Fruit fly (Drosophila melanogaster) whole organism, embryonic: ENCODE data around the gene CG46059.

ENCODE experiments used
- ATbp ChIP-seq: fragments of 200-800 bp; sonication (Bioruptor generic); optimal IDR thresholded peaks from 2 replicates; lab custom pipeline; 2017; ENCODE audit warnings: missing biosample characterization, mild to moderate bottlenecking, missing genetic modification characterization, missing genetic modification reagents
- Abd-B ChIP-seq: fragments of 200-800 bp; sonication (Bioruptor generic); optimal IDR thresholded peaks from 2 replicates; lab custom pipeline; 2018; ENCODE audit warnings: missing biosample characterization, mild to moderate bottlenecking, missing genetic modification characterization, moderate library complexity
- Bgb ChIP-seq: fragments of 200-800 bp; sonication (Bioruptor generic); IDR thresholded peaks from 2 replicates; pipeline ENCODE4 v1.3.6; 2022; ENCODE audit warnings: missing biosample characterization, missing genetic modification characterization; ENCODE audit not compliant: partially characterized antibody
- Blimp-1 ChIP-seq: fragments of 200-800 bp; sonication (Bioruptor generic); optimal IDR thresholded peaks from 3 replicates; lab custom pipeline; 2018; ENCODE audit warnings: missing biosample characterization, missing genetic modification characterization, mild to moderate bottlenecking, moderate library complexity, missing genetic modification reagents
- CG11504 ChIP-seq: fragments of 200-800 bp; sonication (Bioruptor generic); optimal IDR thresholded peaks from 3 replicates; lab custom pipeline; 2019; ENCODE audit warnings: missing biosample characterization, mild to moderate bottlenecking, missing genetic modification characterization, moderate library complexity
- CG11696 ChIP-seq: fragments of 200-800 bp; sonication (Bioruptor generic); IDR thresholded peaks from 2 replicates; pipeline ENCODE4 v1.3.6; 2022; ENCODE audit warnings: missing biosample characterization, missing genetic modification characterization
- CG12071 ChIP-seq: fragments of 200-800 bp; sonication (Bioruptor generic); optimal IDR thresholded peaks from 3 replicates; lab custom pipeline; 2018; ENCODE audit warnings: missing biosample characterization, mild to moderate bottlenecking, missing genetic modification characterization
- CG14667 ChIP-seq: fragments of 200-800 bp; sonication (Bioruptor generic); IDR thresholded peaks from 2 replicates; pipeline ENCODE4 v1.3.6; 2022; ENCODE audit warnings: missing biosample characterization, missing genetic modification characterization
- CG14860 ChIP-seq: fragments of 200-800 bp; sonication (Bioruptor generic); IDR thresholded peaks from 3 replicates; pipeline ENCODE4 v1.3.6; 2022; ENCODE audit warnings: missing biosample characterization, missing genetic modification characterization; ENCODE audit not compliant: partially characterized antibody
- CG14965 ChIP-seq: fragments of 200-800 bp; sonication (Bioruptor generic); optimal IDR thresholded peaks from 2 replicates; lab custom pipeline; 2016; ENCODE audit warnings: missing biosample characterization, missing genetic modification characterization, borderline replicate concordance
- CG15479 ChIP-seq: fragments of 200-800 bp; sonication (Bioruptor generic); optimal IDR thresholded peaks from 3 replicates; lab custom pipeline; 2019; ENCODE audit warnings: missing biosample characterization, mild to moderate bottlenecking, missing genetic modification characterization, moderate library complexity
- CG18599 ChIP-seq: fragments of 200-800 bp; sonication (Bioruptor generic); optimal IDR thresholded peaks from 3 replicates; lab custom pipeline; 2017; ENCODE audit warnings: missing biosample characterization, missing genetic modification characterization, mild to moderate bottlenecking, moderate library complexity, missing genetic modification reagents
- CG2116 ChIP-seq: fragments of 200-800 bp; sonication (Bioruptor generic); optimal IDR thresholded peaks from 3 replicates; lab custom pipeline; 2018; ENCODE audit warnings: missing biosample characterization, mild to moderate bottlenecking, missing genetic modification characterization
- CG2712 ChIP-seq: fragments of 200-800 bp; optimal IDR thresholded peaks from 3 replicates; lab custom pipeline; 2019; ENCODE audit warnings: missing biosample characterization, mild to moderate bottlenecking, missing genetic modification characterization, moderate library complexity
- CG31224 ChIP-seq: fragments of 200-800 bp; sonication (Bioruptor generic); IDR thresholded peaks from 2 replicates; pipeline ENCODE4 v1.3.6; 2022; ENCODE audit warnings: missing biosample characterization, missing genetic modification characterization
- CG31388 ChIP-seq: fragments of 200-800 bp; sonication (Bioruptor generic); optimal IDR thresholded peaks from 2 replicates; lab custom pipeline; 2016; ENCODE audit warnings: missing biosample characterization, missing genetic modification characterization
- CG33557 ChIP-seq: fragments of 200-800 bp; sonication (Bioruptor generic); optimal IDR thresholded peaks from 2 replicates; lab custom pipeline; 2019; ENCODE audit warnings: missing biosample characterization, mild to moderate bottlenecking, missing genetic modification characterization, moderate library complexity
- CG3726 ChIP-seq: fragments of 200-800 bp; sonication (Bioruptor generic); IDR thresholded peaks from 3 replicates; pipeline ENCODE4, ENCODE4 v1.3.6; 2022; ENCODE audit warnings: missing biosample characterization, missing genetic modification characterization
- CG4360 ChIP-seq: fragments of 200-800 bp; sonication (Bioruptor generic); IDR thresholded peaks from 2 replicates; pipeline ENCODE4 v1.3.6; 2022; ENCODE audit warnings: missing biosample characterization, missing genetic modification characterization
- CG4707 ChIP-seq: fragments of 200-800 bp; sonication (Bioruptor generic); optimal IDR thresholded peaks from 2 replicates; lab custom pipeline; 2018; ENCODE audit warnings: missing biosample characterization, mild to moderate bottlenecking, missing genetic modification characterization, moderate library complexity
- CG5245 ChIP-seq: fragments of 200-800 bp; sonication (Bioruptor generic); optimal IDR thresholded peaks from 3 replicates; lab custom pipeline; 2016; ENCODE audit warnings: missing biosample characterization, missing genetic modification characterization
- CG6175 ChIP-seq: fragments of 200-800 bp; sonication (Bioruptor generic); IDR thresholded peaks from 3 replicates; pipeline ENCODE4 v1.3.6; 2022; ENCODE audit warnings: missing biosample characterization, missing genetic modification characterization
- CG7928 ChIP-seq: fragments of 200-800 bp; sonication (Bioruptor generic); optimal IDR thresholded peaks from 2 replicates; lab custom pipeline; 2017; ENCODE audit warnings: missing biosample characterization, mild to moderate bottlenecking, missing genetic modification characterization
- CG8765 ChIP-seq: fragments of 200-800 bp; sonication (Bioruptor generic); IDR thresholded peaks from 2 replicates; pipeline ENCODE4 v1.3.6; 2022; ENCODE audit warnings: missing biosample characterization, missing genetic modification characterization
- D19A ChIP-seq: fragments of 200-800 bp; optimal IDR thresholded peaks from 3 replicates; lab custom pipeline; 2019; ENCODE audit warnings: missing biosample characterization, mild to moderate bottlenecking, missing genetic modification characterization, moderate library complexity
- H2.0 ChIP-seq: fragments of 200-800 bp; sonication (Bioruptor generic); IDR thresholded peaks from 2 replicates; pipeline ENCODE4 v1.3.6; 2022; ENCODE audit warnings: missing biosample characterization, missing genetic modification characterization
- Meics ChIP-seq: fragments of 200-800 bp; sonication (Bioruptor generic); optimal IDR thresholded peaks from 2 replicates; lab custom pipeline; 2017; ENCODE audit warnings: missing biosample characterization, mild to moderate bottlenecking, missing genetic modification characterization
- Optix ChIP-seq: fragments of 200-800 bp; sonication (Bioruptor generic); IDR thresholded peaks from 3 replicates; pipeline ENCODE4 v1.3.6; 2022; ENCODE audit warnings: missing biosample characterization, missing genetic modification characterization
- Ptx1 ChIP-seq: fragments of 200-800 bp; sonication (Bioruptor generic); IDR thresholded peaks from 2 replicates; pipeline ENCODE4 v1.3.6; 2022; ENCODE audit warnings: missing biosample characterization, missing genetic modification characterization
- Ravus ChIP-seq: fragments of 200-800 bp; sonication (Bioruptor generic); IDR thresholded peaks from 2 replicates; pipeline ENCODE4 v1.3.6; 2022; ENCODE audit warnings: missing biosample characterization, missing genetic modification characterization
- Six4 ChIP-seq: fragments of 200-800 bp; sonication (Bioruptor generic); optimal IDR thresholded peaks from 2 replicates; lab custom pipeline; 2016; ENCODE audit warnings: missing biosample characterization, missing genetic modification characterization
- YL-1 ChIP-seq: fragments of 200-800 bp; sonication (Bioruptor generic); optimal IDR thresholded peaks from 3 replicates; lab custom pipeline; 2017; ENCODE audit warnings: missing biosample characterization, mild to moderate bottlenecking, missing genetic modification characterization
- ab ChIP-seq: fragments of 200-800 bp; sonication (Bioruptor generic); optimal IDR thresholded peaks from 2 replicates; lab custom pipeline; 2016; ENCODE audit warnings: missing biosample characterization, missing genetic modification characterization
- ac ChIP-seq: fragments of 200-800 bp; sonication (Bioruptor generic); optimal IDR thresholded peaks from 3 replicates; lab custom pipeline; 2017; ENCODE audit warnings: missing biosample characterization, mild to moderate bottlenecking, missing genetic modification characterization
- chif ChIP-seq, 2 experiments: fragments of 200-800 bp; sonication (Bioruptor generic); optimal IDR thresholded peaks; 3 replicates each; lab custom pipeline; 2016; ENCODE audit warnings: missing biosample characterization in 2 of 2, missing genetic modification characterization in 2 of 2
- corto ChIP-seq: fragments of 200-800 bp; sonication (Bioruptor generic); optimal IDR thresholded peaks from 2 replicates; lab custom pipeline; 2016; ENCODE audit warnings: missing biosample characterization, mild to moderate bottlenecking, missing genetic modification characterization, moderate library complexity
- danr ChIP-seq: fragments of 200-800 bp; sonication (Bioruptor generic); IDR thresholded peaks from 2 replicates; pipeline ENCODE4 v1.3.6; 2022; ENCODE audit warnings: missing biosample characterization, missing genetic modification characterization
- exex ChIP-seq: fragments of 200-800 bp; sonication (Bioruptor generic); optimal IDR thresholded peaks from 4 replicates; lab custom pipeline; 2018; ENCODE audit warnings: missing biosample characterization, mild to moderate bottlenecking, missing genetic modification characterization, moderate library complexity
- fd96Cb ChIP-seq: fragments of 200-800 bp; sonication (Bioruptor generic); optimal IDR thresholded peaks from 2 replicates; lab custom pipeline; 2018; ENCODE audit warnings: missing biosample characterization, mild to moderate bottlenecking, missing genetic modification characterization, moderate library complexity
- grn ChIP-seq: fragments of 200-800 bp; sonication (Bioruptor generic); optimal IDR thresholded peaks from 3 replicates; lab custom pipeline; 2017; ENCODE audit warnings: missing biosample characterization, missing genetic modification characterization
- insv ChIP-seq, 2 experiments: fragments of 200-800 bp; sonication (Bioruptor generic); optimal IDR thresholded peaks; 3 replicates each; lab custom pipeline; 2016 to 2018; ENCODE audit warnings: missing biosample characterization in 2 of 2, missing genetic modification characterization in 2 of 2
- knrl ChIP-seq: fragments of 200-800 bp; sonication (Bioruptor generic); IDR thresholded peaks from 3 replicates; pipeline ENCODE4 v1.3.6; 2022; ENCODE audit warnings: missing biosample characterization, missing genetic modification characterization; ENCODE audit not compliant: partially characterized antibody
- lab ChIP-seq: fragments of 200-800 bp; sonication (Bioruptor generic); optimal IDR thresholded peaks from 3 replicates; lab custom pipeline; 2017; ENCODE audit warnings: missing biosample characterization, missing genetic modification characterization, mild to moderate bottlenecking, moderate library complexity, missing genetic modification reagents
- lmd ChIP-seq: fragments of 200-800 bp; sonication (Bioruptor generic); IDR thresholded peaks from 2 replicates; pipeline ENCODE4 v1.3.6; 2022; ENCODE audit warnings: missing biosample characterization, missing genetic modification characterization
- mirr ChIP-seq: fragments of 200-800 bp; sonication (Bioruptor generic); optimal IDR thresholded peaks from 3 replicates; lab custom pipeline; 2018; ENCODE audit warnings: missing biosample characterization, mild to moderate bottlenecking, missing genetic modification characterization
- p53 ChIP-seq: fragments of 200-800 bp; sonication (Bioruptor generic); optimal IDR thresholded peaks from 2 replicates; lab custom pipeline; 2016; ENCODE audit warnings: missing biosample characterization, missing genetic modification characterization
- pho ChIP-seq: fragments of 200-800 bp; sonication (Bioruptor generic); optimal IDR thresholded peaks from 2 replicates; lab custom pipeline; 2016; ENCODE audit warnings: missing biosample characterization, missing genetic modification characterization
- stwl ChIP-seq: fragments of 200-800 bp; sonication (Bioruptor generic); optimal IDR thresholded peaks from 3 replicates; lab custom pipeline; 2018; ENCODE audit warnings: missing biosample characterization, mild to moderate bottlenecking, missing genetic modification characterization, moderate library complexity
- sug ChIP-seq: fragments of 200-800 bp; optimal IDR thresholded peaks from 2 replicates; lab custom pipeline; 2019; ENCODE audit warnings: missing biosample characterization, mild to moderate bottlenecking, missing genetic modification characterization, moderate library complexity
- tio ChIP-seq: fragments of 200-800 bp; sonication (Bioruptor generic); optimal IDR thresholded peaks from 2 replicates; lab custom pipeline; 2017; ENCODE audit warnings: missing biosample characterization, missing genetic modification characterization, inconsistent platforms
- vnd ChIP-seq: fragments of 200-800 bp; sonication (Bioruptor generic); IDR thresholded peaks from 3 replicates; pipeline ENCODE4 v1.3.6; 2022; ENCODE audit warnings: missing biosample characterization, missing genetic modification characterization; ENCODE audit not compliant: partially characterized antibody

The CG46059 gene

DNA sequence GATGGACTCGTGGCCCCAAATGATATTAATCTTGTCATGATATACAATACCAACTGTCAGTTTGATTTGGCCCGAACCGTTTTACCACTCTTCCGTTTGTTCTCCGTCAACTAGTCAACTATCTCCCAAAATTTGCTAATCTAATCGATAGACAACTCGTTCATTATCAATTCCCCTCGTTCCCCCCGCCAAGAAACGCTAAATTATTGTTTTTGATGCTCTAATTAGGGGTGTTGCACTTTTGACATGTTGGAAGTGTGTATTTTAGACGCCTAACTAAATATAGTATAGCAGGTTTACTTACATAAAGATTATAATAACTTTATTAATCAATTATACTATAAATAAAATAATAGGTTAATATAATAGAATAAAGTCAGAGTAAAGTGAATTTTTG, 19.6 kb downstream of the CG46059 start (continued):
- TF ChIP-seq CG14860 (GFP tag; lab: Robert Waterston, UW) (no peak), CG8765 (GFP tag; lab: Robert Waterston, UW) (no peak), CG31388 (GFP tag; lab: Kevin White, UChicago) (no peak), CG18599 (peak; percentile 50), CG2712 (tag; lab: Kevin White, UChicago) (peak; percentile 4), tio (no peak), Abd-B (GFP tag; lab: Kevin White, UChicago) (no peak), ac (no peak), Ptx1 (GFP tag; lab: Robert Waterston, UW) (no peak), fd96Cb (peak; percentile 22), CG33557 (GFP tag; lab: Kevin White, UChicago) (no peak), danr (GFP tag; lab: Robert Waterston, UW) (no peak), Blimp-1 (GFP tag; lab: Kevin White, UChicago) (peak; percentile 25), CG12071 (no peak), mirr (GFP tag; lab: Kevin White, UChicago) (peak; percentile 84), CG7928 (no peak), p53 (GFP tag; lab: Kevin White, UChicago) (no peak), H2.0 (GFP tag; lab: Robert Waterston, UW) (no peak), CG3726 (no peak), CG4360 (no peak), Ravus (GFP tag; lab: Robert Waterston, UW) (no peak), chif (GFP tag; optimal IDR thresholded peaks at IDR 0.05; lab: Kevin White, UChicago) (no peak), Optix (GFP tag; lab: Robert Waterston, UW) (no peak), grn (GFP tag; lab: Kevin White, UChicago) (peak; percentile 90), vnd (GFP tag; lab: Robert Waterston, UW) (no peak), ab (GFP tag; lab: Kevin White, UChicago) (no peak), stwl (tag; lab: Kevin White, UChicago) (no peak), CG5245 (no peak), exex (peak; percentile 84), knrl (no peak), Meics (GFP tag; lab: Kevin White, UChicago) (no peak), D19A (tag; lab: Kevin White, UChicago) (peak; percentile 96), corto (GFP tag; lab: Kevin White, UChicago) (no peak), lmd (no peak), CG2116 (GFP tag; lab: Kevin White, UChicago) (no peak), lab (GFP tag; lab: Kevin White, UChicago) (peak; percentile 46), CG11504 (tag; lab: Kevin White, UChicago) (peak; percentile 40), CG11696 (GFP tag; lab: Robert Waterston, UW) (no peak), CG4707 (GFP tag; lab: Kevin White, UChicago) (no peak), CG14667 (no peak), Six4 (GFP tag; lab: Kevin White, UChicago) (no peak), CG15479 (GFP tag; lab: Kevin White, UChicago) (no peak), insv (GFP tag; optimal IDR thresholded peaks at IDR 0.05; lab: Kevin White, UChicago) (no peak), CG6175 (GFP tag; lab: Robert Waterston, UW) (no peak), pho (GFP tag; lab: Kevin White, UChicago) (no peak), ATbp (GFP tag; lab: Kevin White, UChicago) (no peak), sug (tag; lab: Kevin White, UChicago) (no peak), CG31224 (no peak), CG14965 (GFP tag; lab: Kevin White, UChicago) (no peak), Bgb (no peak), YL-1 (GFP tag; lab: Kevin White, UChicago) (no peak)
